Worm (Caenorhabditis elegans) whole organism, L4/young adult: ENCODE results near the gene F57G9.7.

ENCODE experiments used
- W03F9.2 ChIP-seq: fragments of 150-350 bp; optimal IDR thresholded peaks from 2 replicates; lab custom pipeline; 2014; ENCODE audit warnings: missing biosample characterization, missing genetic modification characterization
- him-1 ChIP-seq: sonication (generic microtip); optimal IDR thresholded peaks from 2 replicates; lab custom pipeline; 2016; ENCODE audit warnings: missing genotype, missing genetic modification reagents, missing genetic modification characterization, missing compliant biosample characterization

DNA sequence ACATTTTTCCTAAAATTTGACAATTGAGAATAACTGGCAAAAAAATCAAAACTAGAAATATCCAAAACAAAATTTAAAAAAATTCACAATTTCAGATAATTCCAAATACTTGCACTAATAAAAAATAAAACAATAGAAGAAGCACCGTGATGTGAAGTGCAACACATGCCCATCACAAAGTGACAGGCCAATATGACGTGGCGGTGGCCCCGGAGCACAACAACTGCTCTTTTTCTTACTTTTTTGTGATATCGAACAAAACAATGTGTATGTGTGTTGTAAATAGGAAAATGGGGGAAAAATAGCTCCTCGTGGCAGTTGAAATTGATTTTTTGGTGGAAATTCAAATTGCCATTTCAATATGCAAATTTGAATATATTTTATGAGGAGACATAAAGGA, 43.7 kb downstream of the F57G9.7 start:
- TF ChIP-seq him-1 (tag; lab: Kevin White, UChicago) (no peak), W03F9.2 (tag; lab: Kevin White, UChicago) (no peak)
